Worm (Caenorhabditis elegans) whole organism, dauer: Measurements from ENCODE around the gene sri-2.

Source experiments
- unc-62 ChIP-seq: sonication (generic microtip); optimal IDR thresholded peaks from 2 replicates; lab custom pipeline; 2017; ENCODE audit warnings: missing biosample characterization, missing genetic modification reagents, missing genetic modification characterization

sri-2 gene

DNA sequence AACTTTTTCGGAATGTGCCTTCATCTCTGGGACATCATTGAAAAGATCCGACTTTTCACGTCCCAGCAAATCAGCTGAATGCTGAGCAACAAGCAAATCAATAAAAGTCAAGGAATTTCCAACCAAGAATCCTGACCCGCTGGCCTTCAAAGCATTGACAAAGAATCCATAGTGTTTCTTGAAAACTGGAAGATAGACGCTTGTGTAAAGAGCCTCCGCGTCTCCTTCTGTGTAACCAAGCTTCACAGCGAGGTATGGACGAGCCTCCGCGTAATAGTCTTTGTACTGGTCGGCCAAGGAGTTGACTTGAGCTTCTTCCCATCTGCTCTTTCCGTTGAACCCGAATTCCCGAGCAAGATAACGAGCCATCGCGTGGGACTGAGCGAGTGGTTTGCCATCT lies 49.7 kb downstream of the sri-2 start:
- no peak for TF ChIP-seq unc-62 (GFP tag; lab: Kevin White, UChicago)

DNA sequence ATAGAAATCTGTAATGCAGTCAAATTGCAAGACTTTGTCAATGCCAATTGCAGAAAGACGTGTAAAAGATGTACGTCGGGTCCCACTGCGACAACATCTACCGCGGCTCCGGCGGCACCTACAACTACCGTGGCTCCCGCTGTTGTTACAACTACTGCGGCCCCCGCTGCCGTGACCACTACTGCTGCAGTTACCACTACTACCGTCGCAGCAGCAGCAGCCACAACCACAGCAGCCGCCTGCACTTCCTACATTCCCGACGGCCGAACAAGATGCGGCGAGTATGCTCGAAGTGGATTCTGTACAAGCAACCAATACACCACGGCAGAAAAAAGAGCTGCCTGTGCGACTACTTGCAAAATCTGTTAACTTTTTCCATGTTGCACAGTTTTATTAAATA lies 50.2 kb downstream of the sri-2 start:
- no peak for TF ChIP-seq unc-62 (GFP tag; lab: Kevin White, UChicago)
